Worm (Caenorhabditis elegans) whole organism, early embryonic: ENCODE data around the gene C30A5.10.

Experiments
- B0310.2 ChIP-seq: sonication (generic microtip); optimal IDR thresholded peaks from 2 replicates; lab custom pipeline; 2016; ENCODE audit warnings: mild to moderate bottlenecking, missing genetic modification characterization, missing compliant biosample characterization
- F13C5.2 ChIP-seq: sonication (generic microtip); optimal IDR thresholded peaks from 2 replicates; lab custom pipeline; 2017; ENCODE audit warnings: mild to moderate bottlenecking, missing genetic modification characterization, inconsistent platforms, missing compliant biosample characterization
- aly-1 ChIP-seq: sonication (generic microtip); optimal IDR thresholded peaks from 2 replicates; lab custom pipeline; 2016; ENCODE audit warnings: missing genetic modification characterization, missing compliant biosample characterization
- ama-1 ChIP-seq: fragments of 150-350 bp; optimal IDR thresholded peaks from 2 replicates; lab custom pipeline; 2014
- ceh-13 ChIP-seq: fragments of 200-800 bp; sonication (Bioruptor generic); optimal IDR thresholded peaks from 2 replicates; lab custom pipeline; 2018; ENCODE audit warnings: mild to moderate bottlenecking, missing genetic modification characterization, missing compliant biosample characterization
- ceh-36 ChIP-seq: sonication (generic microtip); optimal IDR thresholded peaks from 2 replicates; lab custom pipeline; 2016; ENCODE audit warnings: missing genetic modification characterization, inconsistent platforms, missing compliant biosample characterization
- ets-7 ChIP-seq: sonication (generic microtip); optimal IDR thresholded peaks from 2 replicates; lab custom pipeline; 2016; ENCODE audit warnings: missing genotype, missing genetic modification characterization, missing compliant biosample characterization
- flt-1 ChIP-seq: fragments of 200-800 bp; sonication (Bioruptor generic); IDR thresholded peaks from 2 replicates; pipeline ENCODE4 v1.3.6; 2022; ENCODE audit warnings: missing genetic modification characterization, missing compliant biosample characterization
- hmbx-1 ChIP-seq: sonication (generic microtip); optimal IDR thresholded peaks from 2 replicates; lab custom pipeline; 2016; ENCODE audit warnings: mild to moderate bottlenecking, missing genetic modification characterization, missing compliant biosample characterization
- hmg-4 ChIP-seq: fragments of 200-800 bp; sonication (Bioruptor generic); optimal IDR thresholded peaks from 2 replicates; lab custom pipeline; 2018; ENCODE audit warnings: mild to moderate bottlenecking, missing genetic modification characterization, missing compliant biosample characterization
- hnd-1 ChIP-seq: sonication (generic microtip); optimal IDR thresholded peaks from 2 replicates; lab custom pipeline; 2016; ENCODE audit warnings: missing genetic modification characterization, missing compliant biosample characterization
- pes-1 ChIP-seq: fragments of 200-800 bp; sonication (Bioruptor generic); IDR thresholded peaks from 2 replicates; pipeline ENCODE4 v1.3.6; 2022; ENCODE audit warnings: missing genetic modification reagents, missing genetic modification characterization, missing compliant biosample characterization
- scrt-1 ChIP-seq: fragments of 200-800 bp; sonication (Bioruptor generic); IDR thresholded peaks from 2 replicates; pipeline ENCODE4 v1.3.6; 2022; ENCODE audit warnings: missing genetic modification characterization, missing compliant biosample characterization
- sea-1 ChIP-seq: fragments of 200-800 bp; sonication (Bioruptor generic); conservative IDR thresholded peaks from 2 replicates; pipeline ENCODE4 v1.3.6; 2022; ENCODE audit warnings: missing genetic modification characterization, missing compliant biosample characterization
- tbx-11 ChIP-seq: fragments of 200-800 bp; sonication (Bioruptor generic); IDR thresholded peaks from 2 replicates; pipeline ENCODE4 v1.3.6; 2022; ENCODE audit warnings: missing genetic modification characterization, missing compliant biosample characterization
- tbx-37 ChIP-seq: fragments of 200-800 bp; sonication (Bioruptor generic); conservative IDR thresholded peaks from 2 replicates; pipeline ENCODE4 v1.3.6; 2022; ENCODE audit warnings: missing genetic modification reagents, missing genetic modification characterization, missing compliant biosample characterization
- tra-4 ChIP-seq: sonication (generic microtip); optimal IDR thresholded peaks from 2 replicates; lab custom pipeline; 2017; ENCODE audit warnings: missing genetic modification characterization, missing compliant biosample characterization

C30A5.10 gene

DNA sequence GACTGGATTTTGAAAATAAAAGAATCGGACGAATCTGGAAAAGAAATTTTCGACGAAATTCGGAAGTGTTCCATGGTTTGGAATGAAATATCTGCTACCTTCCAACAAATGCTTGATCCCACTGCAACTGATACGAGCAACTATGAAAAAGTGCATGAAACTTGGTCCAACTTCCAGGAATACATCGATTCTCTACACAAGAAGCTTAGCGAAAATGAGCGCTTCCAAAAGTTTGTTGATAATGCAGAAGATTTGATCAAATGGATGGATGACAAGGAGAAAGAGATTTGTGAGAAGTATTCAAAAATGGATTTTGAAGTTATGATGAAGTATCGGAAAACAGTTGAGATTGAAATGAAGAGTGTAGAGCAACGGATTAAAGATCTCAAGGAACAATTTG is 27.1 kb downstream of the C30A5.10 start:
- TF ChIP-seq pes-1 (GFP tag; lab: Robert Waterston, UW), result no peak
- TF ChIP-seq tbx-11 (GFP tag; lab: Robert Waterston, UW), result no peak
- TF ChIP-seq ets-7 (tag; lab: Kevin White, UChicago), result no peak
- no peak for TF ChIP-seq flt-1 (GFP tag; lab: Robert Waterston, UW)
- TF ChIP-seq scrt-1 (GFP tag; lab: Robert Waterston, UW), result no peak
- no peak for TF ChIP-seq B0310.2
- TF ChIP-seq hmbx-1 (tag; lab: Kevin White, UChicago), result no peak
- no peak for TF ChIP-seq ama-1 (lab: Kevin White, UChicago)
- TF ChIP-seq ceh-36, result no peak
- no peak for TF ChIP-seq sea-1 (GFP tag; lab: Robert Waterston, UW)
- TF ChIP-seq tra-4 (tag; lab: Kevin White, UChicago), result no peak
- TF ChIP-seq aly-1 (tag; lab: Kevin White, UChicago), result no peak
- no peak for TF ChIP-seq tbx-37 (GFP tag; lab: Robert Waterston, UW)
- TF ChIP-seq F13C5.2 (tag; lab: Kevin White, UChicago), result no peak
- TF ChIP-seq hnd-1 (tag; lab: Kevin White, UChicago), result no peak
- no peak for TF ChIP-seq ceh-13 (GFP tag; lab: Kevin White, UChicago)

DNA sequence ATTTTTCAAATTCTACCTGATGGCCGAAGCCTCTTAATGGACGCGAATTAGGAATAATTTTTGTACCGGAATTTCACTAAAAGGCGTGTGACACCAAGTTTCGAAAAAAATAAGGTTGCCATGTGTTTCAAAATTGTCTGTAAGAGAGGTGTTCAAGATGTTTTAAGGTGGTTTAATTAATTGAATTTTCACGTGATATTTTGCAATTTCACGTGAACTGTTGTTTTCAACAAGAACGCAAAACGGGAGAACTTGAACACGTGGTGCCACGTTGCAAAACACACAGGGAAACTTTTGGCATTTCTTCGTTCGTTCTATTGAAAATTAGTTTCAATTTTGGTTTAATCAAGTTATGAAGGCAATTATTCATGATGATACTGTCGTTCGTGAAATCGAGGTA is 28.1 kb downstream of the C30A5.10 start, which contains the start of gene spc-2:
TSS of gene spc-2 (plus strand) at position 301 of the 400 bp plus-strand sequence.
- no peak for TF ChIP-seq tbx-37 (GFP tag; lab: Robert Waterston, UW)
- TF ChIP-seq ama-1 (lab: Kevin White, UChicago), result no peak
- TF ChIP-seq F13C5.2 (tag; lab: Kevin White, UChicago), result no peak
- TF ChIP-seq ceh-13 (GFP tag; lab: Kevin White, UChicago), result no peak
- TF ChIP-seq sea-1 (GFP tag; lab: Robert Waterston, UW), result no peak
- no peak for TF ChIP-seq aly-1 (tag; lab: Kevin White, UChicago)
- no peak for TF ChIP-seq hmg-4 (GFP tag; lab: Kevin White, UChicago)
- no peak for TF ChIP-seq flt-1 (GFP tag; lab: Robert Waterston, UW)
- no peak for TF ChIP-seq ets-7 (tag; lab: Kevin White, UChicago)

DNA sequence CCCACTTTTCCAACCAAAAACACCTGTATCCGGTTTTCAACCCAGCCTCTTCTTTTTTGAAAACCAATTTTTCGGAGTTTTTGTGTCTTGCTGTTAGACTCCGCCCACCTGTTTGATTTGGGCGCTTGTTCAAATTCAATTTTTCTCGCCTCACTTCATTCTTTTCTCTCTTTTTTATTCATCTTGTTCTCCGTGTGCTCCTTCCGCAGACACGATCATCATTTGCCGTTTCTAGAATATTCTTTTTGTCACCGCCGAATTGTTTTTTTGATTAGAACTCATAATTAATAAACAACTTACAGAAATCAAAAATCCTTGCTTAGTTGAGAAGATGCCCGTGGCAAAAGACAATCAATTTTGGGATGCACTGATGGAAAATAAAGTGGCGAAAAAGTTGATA is 30.8 kb downstream of the C30A5.10 start, which contains the start of gene C50C3.5:
TSS of gene C50C3.5 (plus strand) at position 301 of the 400 bp plus-strand sequence.
- TF ChIP-seq sea-1 (GFP tag; lab: Robert Waterston, UW), result no peak
- TF ChIP-seq F13C5.2 (tag; lab: Kevin White, UChicago), result no peak
- no peak for TF ChIP-seq hnd-1 (tag; lab: Kevin White, UChicago)
- TF ChIP-seq aly-1 (tag; lab: Kevin White, UChicago), result no peak
- no peak for TF ChIP-seq ets-7 (tag; lab: Kevin White, UChicago)
- no peak for TF ChIP-seq B0310.2
- TF ChIP-seq ama-1 (lab: Kevin White, UChicago), result no peak
- no peak for TF ChIP-seq scrt-1 (GFP tag; lab: Robert Waterston, UW)
- TF ChIP-seq tbx-11 (GFP tag; lab: Robert Waterston, UW), result no peak
- no peak for TF ChIP-seq tra-4 (tag; lab: Kevin White, UChicago)
- no peak for TF ChIP-seq tbx-37 (GFP tag; lab: Robert Waterston, UW)
- no peak for TF ChIP-seq ceh-13 (GFP tag; lab: Kevin White, UChicago)
- no peak for TF ChIP-seq pes-1 (GFP tag; lab: Robert Waterston, UW)

DNA sequence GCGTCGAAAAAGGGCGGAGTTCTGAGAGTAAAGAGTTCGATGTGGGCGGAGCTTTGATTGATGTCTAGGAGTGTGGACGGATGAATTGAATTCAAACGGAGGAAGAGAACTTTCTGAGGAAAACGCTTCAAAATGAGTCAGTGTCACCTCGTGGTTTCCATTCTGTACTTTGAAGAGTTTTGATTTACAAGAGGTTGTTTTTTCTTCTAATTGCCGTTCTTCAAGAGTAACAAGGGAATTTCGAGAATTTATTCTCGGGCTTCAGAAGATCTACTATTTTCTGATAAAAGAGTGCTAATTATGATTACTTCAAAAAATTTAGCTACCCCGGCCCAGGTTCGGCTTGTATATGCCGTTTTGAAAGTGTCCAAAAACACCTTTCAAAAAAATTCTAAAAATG is 33.4 kb downstream of the C30A5.10 start, which contains the start of gene C50C3.12:
TSS of gene C50C3.12 (plus strand) at position 301 of the 400 bp plus-strand sequence.
- no peak for TF ChIP-seq B0310.2
- no peak for TF ChIP-seq sea-1 (GFP tag; lab: Robert Waterston, UW)
- no peak for TF ChIP-seq hmg-4 (GFP tag; lab: Kevin White, UChicago)
- TF ChIP-seq ama-1 (lab: Kevin White, UChicago), result no peak
- TF ChIP-seq tra-4 (tag; lab: Kevin White, UChicago), result no peak
- no peak for TF ChIP-seq F13C5.2 (tag; lab: Kevin White, UChicago)
- TF ChIP-seq pes-1 (GFP tag; lab: Robert Waterston, UW), result no peak
- TF ChIP-seq flt-1 (GFP tag; lab: Robert Waterston, UW), result no peak
- no peak for TF ChIP-seq tbx-37 (GFP tag; lab: Robert Waterston, UW)
- TF ChIP-seq hmbx-1 (tag; lab: Kevin White, UChicago), result no peak
- no peak for TF ChIP-seq scrt-1 (GFP tag; lab: Robert Waterston, UW)
- TF ChIP-seq tbx-11 (GFP tag; lab: Robert Waterston, UW), result no peak
- TF ChIP-seq ets-7 (tag; lab: Kevin White, UChicago), result no peak
- no peak for TF ChIP-seq ceh-36
- no peak for TF ChIP-seq aly-1 (tag; lab: Kevin White, UChicago)
- no peak for TF ChIP-seq ceh-13 (GFP tag; lab: Kevin White, UChicago)
- no peak for TF ChIP-seq hnd-1 (tag; lab: Kevin White, UChicago)

DNA sequence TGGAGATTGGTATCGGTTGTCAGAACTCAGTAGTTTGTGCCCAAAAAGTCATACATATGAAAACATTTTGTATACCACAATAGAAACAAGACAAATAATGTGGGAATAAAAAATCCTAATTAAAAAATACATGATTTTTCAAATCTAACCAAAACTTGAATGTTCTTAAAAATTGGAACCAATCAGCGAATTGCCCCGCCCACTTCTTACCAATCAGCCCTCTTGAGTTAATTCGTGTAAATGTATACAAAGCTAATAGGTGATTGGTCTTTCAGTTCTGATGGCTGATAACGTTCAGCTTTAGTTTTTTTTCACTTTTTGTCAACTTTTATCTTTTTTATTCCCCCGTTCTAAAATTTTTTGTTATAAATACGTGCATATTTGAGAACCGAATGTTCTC is 34.4 kb downstream of the C30A5.10 start:
- no peak for TF ChIP-seq aly-1 (tag; lab: Kevin White, UChicago)
- no peak for TF ChIP-seq sea-1 (GFP tag; lab: Robert Waterston, UW)
- no peak for TF ChIP-seq scrt-1 (GFP tag; lab: Robert Waterston, UW)
- TF ChIP-seq pes-1 (GFP tag; lab: Robert Waterston, UW), result no peak
- TF ChIP-seq ama-1 (lab: Kevin White, UChicago), result no peak
- TF ChIP-seq ceh-13 (GFP tag; lab: Kevin White, UChicago), result no peak
- no peak for TF ChIP-seq F13C5.2 (tag; lab: Kevin White, UChicago)
- TF ChIP-seq hmbx-1 (tag; lab: Kevin White, UChicago), result no peak
- no peak for TF ChIP-seq B0310.2
- TF ChIP-seq flt-1 (GFP tag; lab: Robert Waterston, UW), result no peak
- TF ChIP-seq tbx-11 (GFP tag; lab: Robert Waterston, UW), result no peak
- TF ChIP-seq ceh-36, result no peak
- no peak for TF ChIP-seq hnd-1 (tag; lab: Kevin White, UChicago)
- TF ChIP-seq hmg-4 (GFP tag; lab: Kevin White, UChicago), result no peak

DNA sequence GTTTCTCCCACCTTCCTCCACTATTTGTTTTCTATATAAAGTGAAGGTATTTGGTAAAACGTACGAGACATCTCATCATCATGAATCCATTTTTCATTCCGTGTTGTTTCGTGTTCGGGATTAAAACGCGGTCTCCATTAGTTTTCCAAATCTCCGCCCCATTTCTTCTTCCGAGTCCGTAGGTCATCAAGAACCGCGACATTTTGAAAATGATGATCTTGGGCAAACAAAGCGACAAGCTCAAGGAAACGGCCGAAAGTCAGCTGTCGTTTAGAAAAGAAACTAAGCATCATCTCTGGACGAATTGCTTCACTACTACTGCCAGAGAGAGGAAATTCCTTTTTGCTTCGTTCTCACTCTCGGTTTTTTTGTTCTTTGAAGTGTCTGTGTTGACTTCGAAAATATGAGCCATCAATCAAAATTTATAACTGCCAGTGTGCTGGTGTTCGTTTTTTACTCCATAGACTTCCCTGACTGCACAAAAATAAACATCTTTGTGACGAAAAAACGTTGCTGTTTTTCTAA is 37.0 kb downstream of the C30A5.10 start:
- no peak for TF ChIP-seq tbx-37 (GFP tag; lab: Robert Waterston, UW)
- TF ChIP-seq aly-1 (tag; lab: Kevin White, UChicago), result no peak
- TF ChIP-seq ets-7 (tag; lab: Kevin White, UChicago), result no peak
- TF ChIP-seq F13C5.2 (tag; lab: Kevin White, UChicago), result no peak
- TF ChIP-seq scrt-1 (GFP tag; lab: Robert Waterston, UW), result no peak
- no peak for TF ChIP-seq hnd-1 (tag; lab: Kevin White, UChicago)
- no peak for TF ChIP-seq hmg-4 (GFP tag; lab: Kevin White, UChicago)
- TF ChIP-seq flt-1 (GFP tag; lab: Robert Waterston, UW), result no peak
- no peak for TF ChIP-seq hmbx-1 (tag; lab: Kevin White, UChicago)
- TF ChIP-seq ceh-36, result no peak
- TF ChIP-seq ceh-13 (GFP tag; lab: Kevin White, UChicago), result no peak
- no peak for TF ChIP-seq B0310.2
- no peak for TF ChIP-seq pes-1 (GFP tag; lab: Robert Waterston, UW)
- no peak for TF ChIP-seq ama-1 (lab: Kevin White, UChicago)
- TF ChIP-seq tra-4 (tag; lab: Kevin White, UChicago), result no peak
- no peak for TF ChIP-seq tbx-11 (GFP tag; lab: Robert Waterston, UW)
